Worm (Caenorhabditis elegans) whole organism, mixed stage, embryonic: Measurements from ENCODE around the gene srh-125.

Source experiments
- M03D4.4 ChIP-seq: sonication (generic microtip); optimal IDR thresholded peaks from 2 replicates; lab custom pipeline; 2017; ENCODE audit warnings: mild to moderate bottlenecking, missing genetic modification characterization, missing compliant biosample characterization
- bed-3 ChIP-seq: fragments of 200-800 bp; sonication (Bioruptor generic); optimal IDR thresholded peaks from 3 replicates; lab custom pipeline; 2018; ENCODE audit warnings: mild to moderate bottlenecking, missing genetic modification characterization, moderate library complexity, missing compliant biosample characterization
- blmp-1 ChIP-seq: fragments of 150-350 bp; optimal IDR thresholded peaks from 2 replicates; lab custom pipeline; 2014; ENCODE audit warnings: missing biosample characterization, missing genetic modification characterization
- ceh-39 ChIP-seq: fragments of 150-350 bp; optimal IDR thresholded peaks from 2 replicates; lab custom pipeline; 2014; ENCODE audit warnings: missing biosample characterization, missing genetic modification characterization
- ceh-43 ChIP-seq: fragments of 200-800 bp; sonication (Bioruptor generic); optimal IDR thresholded peaks from 2 replicates; lab custom pipeline; 2018; ENCODE audit warnings: mild to moderate bottlenecking, missing genetic modification characterization, moderate library complexity, missing compliant biosample characterization
- ceh-83 ChIP-seq: fragments of 200-800 bp; sonication (Bioruptor generic); optimal IDR thresholded peaks from 2 replicates; lab custom pipeline; 2018; ENCODE audit warnings: mild to moderate bottlenecking, missing genetic modification characterization, missing compliant biosample characterization
- ces-1 ChIP-seq: fragments of 150-350 bp; optimal IDR thresholded peaks from 2 replicates; lab custom pipeline; 2014; ENCODE audit warnings: missing biosample characterization, missing genetic modification reagents, missing genetic modification characterization
- cnd-1 ChIP-seq: fragments of 200-800 bp; sonication (Bioruptor generic); optimal IDR thresholded peaks from 2 replicates; lab custom pipeline; 2018; ENCODE audit warnings: mild to moderate bottlenecking, missing genetic modification characterization, missing compliant biosample characterization
- elt-1 ChIP-seq: sonication (generic microtip); optimal IDR thresholded peaks from 2 replicates; lab custom pipeline; 2017; ENCODE audit warnings: missing genetic modification characterization, mild to moderate bottlenecking, missing compliant biosample characterization, antibody characterized with exemption, moderate library complexity, borderline replicate concordance; ENCODE audit not compliant: insufficient read depth
- elt-3 ChIP-seq: fragments of 150-350 bp; optimal IDR thresholded peaks from 2 replicates; lab custom pipeline; 2014; ENCODE audit warnings: missing biosample characterization, missing genetic modification characterization
- flh-1 ChIP-seq: fragments of 200-800 bp; sonication (Bioruptor generic); optimal IDR thresholded peaks from 2 replicates; lab custom pipeline; 2018; ENCODE audit warnings: mild to moderate bottlenecking, missing genetic modification characterization, moderate library complexity, missing compliant biosample characterization
- ham-2 ChIP-seq: fragments of 200-800 bp; sonication (Bioruptor generic); optimal IDR thresholded peaks from 2 replicates; lab custom pipeline; 2018; ENCODE audit warnings: mild to moderate bottlenecking, missing genetic modification characterization, missing compliant biosample characterization
- hlh-1 ChIP-seq: fragments of 150-350 bp; optimal IDR thresholded peaks from 2 replicates; lab custom pipeline; 2014; ENCODE audit warnings: missing biosample characterization, missing genetic modification reagents, missing genetic modification characterization
- lin-13 ChIP-seq: fragments of 150-350 bp; optimal IDR thresholded peaks from 2 replicates; lab custom pipeline; 2014; ENCODE audit warnings: missing biosample characterization, missing genetic modification characterization
- lsy-2 ChIP-seq: fragments of 150-350 bp; optimal IDR thresholded peaks from 2 replicates; lab custom pipeline; 2014; ENCODE audit warnings: missing biosample characterization, missing genetic modification characterization
- mep-1 ChIP-seq: fragments of 150-350 bp; optimal IDR thresholded peaks from 2 replicates; lab custom pipeline; 2017; ENCODE audit warnings: missing biosample characterization, missing genetic modification reagents, missing genetic modification characterization, inconsistent platforms
- nhr-12 ChIP-seq: fragments of 150-350 bp; optimal IDR thresholded peaks from 2 replicates; lab custom pipeline; 2014; ENCODE audit warnings: missing biosample characterization, missing genetic modification characterization
- nhr-2 ChIP-seq: fragments of 150-350 bp; optimal IDR thresholded peaks from 2 replicates; lab custom pipeline; 2014; ENCODE audit warnings: missing biosample characterization, missing genetic modification characterization
- nhr-237 ChIP-seq: fragments of 150-350 bp; optimal IDR thresholded peaks from 2 replicates; lab custom pipeline; 2014; ENCODE audit warnings: missing biosample characterization, missing genetic modification characterization
- nhr-28 ChIP-seq: fragments of 150-350 bp; optimal IDR thresholded peaks from 2 replicates; lab custom pipeline; 2014; ENCODE audit warnings: missing biosample characterization, missing genetic modification characterization
- nhr-76 ChIP-seq: sonication (generic microtip); optimal IDR thresholded peaks from 2 replicates; lab custom pipeline; 2017; ENCODE audit warnings: missing biosample characterization, missing genetic modification characterization
- pha-4 ChIP-seq: fragments of 150-350 bp; optimal IDR thresholded peaks from 2 replicates; lab custom pipeline; 2018; ENCODE audit warnings: missing biosample characterization, missing genetic modification reagents, missing genetic modification characterization
- sem-2 ChIP-seq: fragments of 200-800 bp; sonication (Bioruptor generic); optimal IDR thresholded peaks from 2 replicates; lab custom pipeline; 2018; ENCODE audit warnings: mild to moderate bottlenecking, missing genetic modification characterization, missing compliant biosample characterization
- snpc-4 ChIP-seq: fragments of 150-350 bp; optimal IDR thresholded peaks from 2 replicates; lab custom pipeline; 2014; ENCODE audit warnings: missing biosample characterization, missing genetic modification characterization
- sptf-1 ChIP-seq: sonication (generic microtip); optimal IDR thresholded peaks from 2 replicates; lab custom pipeline; 2017; ENCODE audit warnings: mild to moderate bottlenecking, missing genetic modification characterization, moderate library complexity, missing compliant biosample characterization
- tbx-8 ChIP-seq: fragments of 200-800 bp; sonication (Bioruptor generic); optimal IDR thresholded peaks from 2 replicates; lab custom pipeline; 2018; ENCODE audit warnings: mild to moderate bottlenecking, missing genetic modification characterization, moderate library complexity, missing compliant biosample characterization
- unc-120 ChIP-seq: sonication (generic microtip); optimal IDR thresholded peaks from 2 replicates; lab custom pipeline; 2017; ENCODE audit warnings: missing genetic modification characterization, missing compliant biosample characterization; ENCODE audit not compliant: poor library complexity, severe bottlenecking
- unc-39 ChIP-seq: fragments of 150-350 bp; optimal IDR thresholded peaks from 2 replicates; lab custom pipeline; 2014; ENCODE audit warnings: missing biosample characterization, missing genetic modification characterization
- unc-62 ChIP-seq: fragments of 150-350 bp; optimal IDR thresholded peaks from 2 replicates; lab custom pipeline; 2014; ENCODE audit warnings: missing biosample characterization, missing genetic modification reagents, missing genetic modification characterization
- zip-8 ChIP-seq: fragments of 150-350 bp; optimal IDR thresholded peaks from 2 replicates; lab custom pipeline; 2014; ENCODE audit warnings: missing biosample characterization, missing genetic modification characterization

The srh-125 gene

ce11 chrV:7437538-7437937 lies 39.1 kb downstream of the srh-125 start, which contains the start of gene F25E5.9:
Gene F25E5.9, minus strand, starts transcription at chrV:7437919.
- no peak for TF ChIP-seq lin-13
- TF ChIP-seq mep-1, result no peak
- no peak for TF ChIP-seq elt-1 (tag; lab: Kevin White, UChicago)
- TF ChIP-seq blmp-1 (tag; lab: Kevin White, UChicago), result no peak
- TF ChIP-seq zip-8, result no peak

- no peak for TF ChIP-seq hlh-1 (tag; lab: Kevin White, UChicago)
- TF ChIP-seq ham-2 (GFP tag; lab: Kevin White, UChicago), result no peak
- TF ChIP-seq nhr-76 (tag; lab: Kevin White, UChicago), result no peak
- TF ChIP-seq, all 35 proteins: peak for 0
These were observed 39.8 kb downstream of the srh-125 start for ce11 chrV:7436911-7437310.

ce11 chrV:7436509-7436908 lies 40.2 kb downstream of the srh-125 start:
- no peak for TF ChIP-seq mep-1
- no peak for TF ChIP-seq cnd-1 (tag; lab: Kevin White, UChicago)
- no peak for TF ChIP-seq ces-1 (GFP tag; lab: Kevin White, UChicago)
- TF ChIP-seq flh-1 (GFP tag; lab: Kevin White, UChicago), result no peak
- TF ChIP-seq ceh-83, result no peak
- TF ChIP-seq nhr-28, result no peak
- no peak for TF ChIP-seq sem-2 (GFP tag; lab: Kevin White, UChicago)
- TF ChIP-seq M03D4.4 (tag; lab: Kevin White, UChicago), result no peak
- TF ChIP-seq unc-120, result no peak
- TF ChIP-seq tbx-8 (GFP tag; lab: Kevin White, UChicago), result no peak
- no peak for TF ChIP-seq nhr-12 (tag; lab: Kevin White, UChicago)
- TF ChIP-seq snpc-4 (tag; lab: Kevin White, UChicago), result no peak
- no peak for TF ChIP-seq hlh-1 (tag; lab: Kevin White, UChicago)
- TF ChIP-seq nhr-237 (tag; lab: Kevin White, UChicago), result no peak
- no peak for TF ChIP-seq unc-39 (tag; lab: Kevin White, UChicago)
- TF ChIP-seq lin-13, result no peak
- no peak for TF ChIP-seq elt-1 (tag; lab: Kevin White, UChicago)
- no peak for TF ChIP-seq elt-3 (tag; lab: Kevin White, UChicago)
- TF ChIP-seq lsy-2 (tag; lab: Kevin White, UChicago), result no peak

ce11 chrV:7435376-7436204 lies 41.1 kb downstream of the srh-125 start, which contains the start of the genes ddo-2 and F25E5.8:
Gene ddo-2, minus strand, starts transcription at chrV:7435705.
Gene F25E5.8, plus strand, starts transcription at chrV:7435930.
- TF ChIP-seq nhr-2 (tag; lab: Kevin White, UChicago), result no peak
- no peak for TF ChIP-seq elt-1 (tag; lab: Kevin White, UChicago)
- TF ChIP-seq zip-8, result no peak
- no peak for TF ChIP-seq sptf-1 (tag; lab: Kevin White, UChicago)
- TF ChIP-seq ham-2 (GFP tag; lab: Kevin White, UChicago), result no peak
- no peak for TF ChIP-seq blmp-1 (tag; lab: Kevin White, UChicago)
- TF ChIP-seq bed-3 (GFP tag; lab: Kevin White, UChicago), result no peak
- no peak for TF ChIP-seq nhr-28
- no peak for TF ChIP-seq snpc-4 (tag; lab: Kevin White, UChicago)
- TF ChIP-seq ceh-39 (tag; lab: Kevin White, UChicago), result no peak
- no peak for TF ChIP-seq lsy-2 (tag; lab: Kevin White, UChicago)
- TF ChIP-seq mep-1, result no peak
- no peak for TF ChIP-seq flh-1 (GFP tag; lab: Kevin White, UChicago)
- TF ChIP-seq unc-62 (GFP tag; lab: Kevin White, UChicago), result no peak

- TF ChIP-seq sem-2 (GFP tag; lab: Kevin White, UChicago) (no peak), cnd-1 (tag; lab: Kevin White, UChicago) (no peak), flh-1 (GFP tag; lab: Kevin White, UChicago) (no peak), lin-13 (no peak), lsy-2 (tag; lab: Kevin White, UChicago) (no peak), snpc-4 (tag; lab: Kevin White, UChicago) (no peak), M03D4.4 (tag; lab: Kevin White, UChicago) (no peak), nhr-2 (tag; lab: Kevin White, UChicago) (no peak), ceh-43 (GFP tag; lab: Kevin White, UChicago) (no peak), pha-4 (tag; lab: Kevin White, UChicago) (no peak), nhr-237 (tag; lab: Kevin White, UChicago) (no peak), tbx-8 (GFP tag; lab: Kevin White, UChicago) (no peak), ceh-83 (no peak), blmp-1 (tag; lab: Kevin White, UChicago) (no peak), unc-120 (no peak), elt-3 (tag; lab: Kevin White, UChicago) (no peak)
These were observed 41.8 kb downstream of the srh-125 start for ce11 chrV:7434805-7435363.
